Fruit fly (Drosophila melanogaster) whole organism, wandering third instar larva: Measurements from ENCODE around the gene CG15036.

Source experiments
- Abd-B ChIP-seq: fragments of >200 bp; optimal IDR thresholded peaks from 2 replicates; lab custom pipeline; 2017; ENCODE audit warnings: missing biosample characterization, missing genetic modification characterization
- CG9705 ChIP-seq: fragments of 200-800 bp; sonication (Bioruptor generic); optimal IDR thresholded peaks from 2 replicates; lab custom pipeline; 2018; ENCODE audit warnings: missing biosample characterization, mild to moderate bottlenecking, missing genetic modification characterization
- CrebA ChIP-seq: fragments of 200-800 bp; sonication (Bioruptor generic); optimal IDR thresholded peaks from 2 replicates; lab custom pipeline; 2016; ENCODE audit warnings: missing biosample characterization, mild to moderate bottlenecking, missing genetic modification characterization, borderline replicate concordance
- Hr78 ChIP-seq: fragments of >200 bp; optimal IDR thresholded peaks from 2 replicates; lab custom pipeline; 2017; ENCODE audit warnings: missing biosample characterization, missing genetic modification characterization
- Myc ChIP-seq: fragments of >200 bp; optimal IDR thresholded peaks from 2 replicates; lab custom pipeline; 2017
- OdsH ChIP-seq: fragments of 200-800 bp; sonication (Bioruptor generic); optimal IDR thresholded peaks from 2 replicates; lab custom pipeline; 2016; ENCODE audit warnings: missing biosample characterization, mild to moderate bottlenecking, missing genetic modification characterization
- dl ChIP-seq, 2 experiments: fragments of 175-275, 200-275 bp in 1 of 2; fragments of 200-275 bp in 1 of 2; sonication (Bioruptor generic); optimal IDR thresholded peaks; lab custom pipeline; 2018; ENCODE audit warnings: mild to moderate bottlenecking in 2 of 2, missing biosample characterization in 2 of 2, missing genetic modification characterization in 2 of 2, moderate library complexity in 2 of 2; ENCODE audit not compliant: partially characterized antibody in 2 of 2, insufficient read depth in 1 of 2
- foxo ChIP-seq, 2 experiments: fragments of 200-800 bp; sonication (Bioruptor generic); optimal IDR thresholded peaks; 2 replicates in 1 of 2; 3 replicates in 1 of 2; lab custom pipeline; 2016 to 2017; ENCODE audit warnings: missing biosample characterization in 2 of 2, missing genetic modification characterization in 2 of 2
- fru ChIP-seq: fragments of 200-800 bp; sonication (Bioruptor generic); optimal IDR thresholded peaks from 3 replicates; lab custom pipeline; 2016; ENCODE audit warnings: missing biosample characterization, mild to moderate bottlenecking, missing genetic modification characterization
- h ChIP-seq: fragments of 200-800 bp; sonication (Bioruptor generic); optimal IDR thresholded peaks from 3 replicates; lab custom pipeline; 2016; ENCODE audit warnings: missing biosample characterization, mild to moderate bottlenecking, missing genetic modification characterization

dm6 chrX:7412368-7412767, 12.3 kb downstream of the CG15036 start, which contains the start of gene CG42704:
- TF ChIP-seq Myc (lab: Kevin White, UChicago) (no peak), Hr78 (GFP tag; lab: Kevin White, UChicago) (no peak), dl (GFP tag; optimal IDR thresholded peaks at IDR 0.05; lab: Kevin White, UChicago; ENCODE audit: insufficient read depth in 1 of 2, partially characterized antibody in 2 of 2) (no peak), CrebA (GFP tag; lab: Kevin White, UChicago) (no peak), CG9705 (GFP tag; lab: Kevin White, UChicago) (no peak), fru (GFP tag; lab: Kevin White, UChicago) (no peak), h (GFP tag; lab: Kevin White, UChicago) (no peak), foxo (GFP tag; optimal IDR thresholded peaks at IDR 0.05; lab: Kevin White, UChicago) (no peak), OdsH (GFP tag; lab: Kevin White, UChicago) (no peak), Abd-B (GFP tag; lab: Kevin White, UChicago) (no peak)
